Worm (Caenorhabditis elegans) whole organism, young adult: ENCODE data around the gene T20G5.9.

Experiments
- B0035.1 ChIP-seq: sonication (generic microtip); optimal IDR thresholded peaks from 2 replicates; lab custom pipeline; 2016; ENCODE audit warnings: missing genetic modification characterization, mild to moderate bottlenecking, missing compliant biosample characterization, missing genotype, missing genetic modification reagents
- C17E4.6 ChIP-seq: fragments of 200-800 bp; sonication (Bioruptor generic); IDR thresholded peaks from 2 replicates; pipeline ENCODE4 v1.3.6; 2022; ENCODE audit warnings: missing genetic modification reagents, missing genetic modification characterization, missing compliant biosample characterization
- F49E8.2 ChIP-seq: sonication (generic microtip); optimal IDR thresholded peaks from 3 replicates; lab custom pipeline; 2017; ENCODE audit warnings: missing genetic modification characterization, mild to moderate bottlenecking, missing compliant biosample characterization, antibody characterized with exemption, moderate library complexity; ENCODE audit not compliant: insufficient read depth
- ceh-91 ChIP-seq: fragments of 200-800 bp; sonication (Bioruptor generic); IDR thresholded peaks from 2 replicates; pipeline ENCODE4 v1.3.6; 2022; ENCODE audit warnings: missing genetic modification reagents, missing genetic modification characterization, missing compliant biosample characterization
- dpl-1 ChIP-seq: fragments of 150-350 bp; optimal IDR thresholded peaks from 2 replicates; lab custom pipeline; 2014; ENCODE audit warnings: missing biosample characterization, missing genetic modification reagents, missing genetic modification characterization
- ekl-4 ChIP-seq: fragments of 200-800 bp; sonication (Bioruptor generic); IDR thresholded peaks from 2 replicates; pipeline ENCODE4 v1.3.6; 2022; ENCODE audit warnings: missing genetic modification reagents, missing genetic modification characterization, missing compliant biosample characterization
- hsf-1 ChIP-seq: fragments of 200-800 bp; sonication (Bioruptor generic); IDR thresholded peaks from 2 replicates; pipeline ENCODE4 v1.3.6; 2022; ENCODE audit warnings: missing genetic modification reagents, missing genetic modification characterization, missing compliant biosample characterization
- mcd-1 ChIP-seq: fragments of 200-800 bp; sonication (Bioruptor generic); IDR thresholded peaks from 2 replicates; pipeline ENCODE4 v1.3.6; 2022; ENCODE audit warnings: missing genetic modification reagents, missing genetic modification characterization, missing compliant biosample characterization
- unc-62 ChIP-seq: fragments of 150-350 bp; optimal IDR thresholded peaks from 2 replicates; lab custom pipeline; 2014; ENCODE audit warnings: missing biosample characterization, missing genetic modification reagents, missing genetic modification characterization
- ztf-22 ChIP-seq: fragments of 200-800 bp; sonication (Bioruptor generic); optimal IDR thresholded peaks from 2 replicates; lab custom pipeline; 2018; ENCODE audit warnings: mild to moderate bottlenecking, missing genetic modification characterization, moderate library complexity, missing compliant biosample characterization

DNA sequence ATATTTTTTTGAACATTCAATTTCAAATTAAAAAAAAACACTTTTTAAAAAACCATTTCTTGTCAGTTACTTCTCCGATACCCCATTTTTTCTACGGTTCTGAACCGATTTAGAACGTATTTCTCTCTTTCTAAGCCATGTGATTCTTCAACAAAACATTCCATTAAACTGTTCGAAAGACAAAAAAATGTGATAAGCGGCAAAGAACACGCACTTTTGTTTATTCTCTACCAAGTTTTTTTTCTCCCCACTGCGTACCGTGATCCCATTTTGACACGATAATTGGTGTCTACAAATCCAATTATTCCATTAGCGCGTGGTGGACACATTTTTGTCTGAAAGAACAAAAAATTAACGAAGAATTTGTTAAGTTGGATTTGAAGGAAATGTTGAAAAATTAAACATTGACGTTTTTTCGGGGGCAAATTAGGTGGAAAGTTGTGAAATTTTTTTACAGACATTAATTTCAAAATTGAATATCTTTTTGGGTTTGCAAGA, 31.7 kb downstream of the T20G5.9 start:
- TF ChIP-seq dpl-1 (no peak), mcd-1 (GFP tag; lab: Robert Waterston, UW) (no peak), ceh-91 (GFP tag; lab: Robert Waterston, UW) (no peak), unc-62 (no peak), F49E8.2 (no peak), C17E4.6 (GFP tag; lab: Robert Waterston, UW) (no peak), hsf-1 (GFP tag; lab: Robert Waterston, UW) (no peak), ztf-22 (GFP tag; lab: Kevin White, UChicago) (no peak), B0035.1 (no peak), ekl-4 (GFP tag; lab: Robert Waterston, UW) (no peak)
